Fruit fly (Drosophila melanogaster): ENCODE results near the gene CG32409.

CG32409 gene

dm6 chr3L:5851636-5852035, 47.7 kb upstream of the CG32409 start:
- TF ChIP-seq CG11723 (GFP tag; optimal IDR thresholded peaks at IDR 0.05) (no peak), corto (GFP tag; optimal IDR thresholded peaks at IDR 0.05) (peak; percentile 6)

- no peak for TF ChIP-seq CG6654 (GFP tag; optimal IDR thresholded peaks at IDR 0.05)
- no peak for TF ChIP-seq CG17385 (GFP tag; optimal IDR thresholded peaks at IDR 0.05)
- TF ChIP-seq CG12219 (GFP tag; optimal IDR thresholded peaks at IDR 0.05), result no peak
- peak; percentile 17 for TF ChIP-seq D19A (tag; optimal IDR thresholded peaks at IDR 0.05)
- no peak for TF ChIP-seq D (optimal IDR thresholded peaks at IDR 0.05)
- TF ChIP-seq D (GFP tag; optimal IDR thresholded peaks at IDR 0.05), result no peak
- no peak for TF ChIP-seq CG6683 (GFP tag; optimal IDR thresholded peaks at IDR 0.05)
- no peak for TF ChIP-seq CG14667 (GFP tag; IDR thresholded peaks at IDR 0.05)
- TF ChIP-seq CG10979 (tag; optimal IDR thresholded peaks at IDR 0.05), result no peak
- TF ChIP-seq crol (GFP tag; IDR thresholded peaks at IDR 0.05), result no peak
- TF ChIP-seq sens (GFP tag), result peak; percentile 21
- TF ChIP-seq Ets65A (GFP tag), result peak; percentile 64
- TF ChIP-seq Xrp1 (GFP tag; IDR thresholded peaks at IDR 0.05), result 0 out of 2 replicates have a peak, but pooled peaks have one; percentile 9
Measured at dm6 chr3L:5855098-5855497, 44.2 kb upstream of the CG32409 start.

dm6 chr3L:5856081-5856826, 43.1 kb upstream of the CG32409 start:
- no peak for TF ChIP-seq ems (GFP tag; optimal IDR thresholded peaks at IDR 0.05)
- TF ChIP-seq D (optimal IDR thresholded peaks at IDR 0.05), result peak; percentile 94
- TF ChIP-seq D (GFP tag; optimal IDR thresholded peaks at IDR 0.05), result no peak
- peak; percentile 60 for TF ChIP-seq Kr (GFP tag; optimal IDR thresholded peaks at IDR 0.05)
- peak; percentile 96 for TF ChIP-seq zen (tag; optimal IDR thresholded peaks at IDR 0.05)
- TF ChIP-seq Sin3A (optimal IDR thresholded peaks at IDR 0.05), result no peak
- no peak for TF ChIP-seq CG11398 (GFP tag; optimal IDR thresholded peaks at IDR 0.05)
- TF ChIP-seq ac (GFP tag; optimal IDR thresholded peaks at IDR 0.05), result peak; percentile 33
- TF ChIP-seq CG18619 (GFP tag; optimal IDR thresholded peaks at IDR 0.05), result no peak
- TF ChIP-seq hth (optimal IDR thresholded peaks at IDR 0.05), result peak; percentile 78
- TF ChIP-seq ash1 (GFP tag; optimal IDR thresholded peaks at IDR 0.05), result no peak
- peak; percentile 57 for TF ChIP-seq sens (GFP tag)
- no peak for TF ChIP-seq CG8924 (tag; optimal IDR thresholded peaks at IDR 0.05)
- no peak for TF ChIP-seq esg (GFP tag; conservative IDR thresholded peaks at IDR 0.05)
- TF ChIP-seq gce (GFP tag; IDR thresholded peaks at IDR 0.05), result no peak
- no peak for TF ChIP-seq corto (GFP tag; optimal IDR thresholded peaks at IDR 0.05)
- no peak for TF ChIP-seq grn (GFP tag; optimal IDR thresholded peaks at IDR 0.05)

dm6 chr3L:5856919-5857318, 42.4 kb upstream of the CG32409 start:
- no peak for TF ChIP-seq CG5180 (GFP tag; optimal IDR thresholded peaks at IDR 0.05)
- TF ChIP-seq H15 (GFP tag; IDR thresholded peaks at IDR 0.05), result no peak
- no peak for TF ChIP-seq Sox100B (GFP tag; optimal IDR thresholded peaks at IDR 0.05)
- no peak for TF ChIP-seq CG15269 (tag; optimal IDR thresholded peaks at IDR 0.05)
- TF ChIP-seq prd (optimal IDR thresholded peaks at IDR 0.05), result no peak
- peak; percentile 84; the same call in 2 of the 3 replicates for TF ChIP-seq prd (GFP tag; IDR thresholded peaks at IDR 0.05)
- no peak for TF ChIP-seq Ets97D (GFP tag; optimal IDR thresholded peaks at IDR 0.05)
- TF ChIP-seq CG7556 (GFP tag; optimal IDR thresholded peaks at IDR 0.05), result peak; percentile 29
- peak; percentile 24 for TF ChIP-seq Spps (tag; optimal IDR thresholded peaks at IDR 0.05)
- TF ChIP-seq jumu (GFP tag; optimal IDR thresholded peaks at IDR 0.05), result peak; percentile 25
- no peak for TF ChIP-seq CG30403 (GFP tag; optimal IDR thresholded peaks at IDR 0.05)
- peak; percentile 14 for TF ChIP-seq CG11398 (GFP tag; optimal IDR thresholded peaks at IDR 0.05)
- TF ChIP-seq nerfin-1 (tag; optimal IDR thresholded peaks at IDR 0.05), result peak; percentile 11
- peak; percentile 90 for TF ChIP-seq sens (GFP tag)
- TF ChIP-seq CG4730 (GFP tag; IDR thresholded peaks at IDR 0.05), result no peak
- TF ChIP-seq CG4282 (GFP tag; optimal IDR thresholded peaks at IDR 0.05), result no peak
- peak; percentile 27 for TF ChIP-seq Oli (tag; optimal IDR thresholded peaks at IDR 0.05)
- TF ChIP-seq Usf (GFP tag; optimal IDR thresholded peaks at IDR 0.05), result peak; percentile 13
- TF ChIP-seq btn (GFP tag; optimal IDR thresholded peaks at IDR 0.05), result no peak
- TF ChIP-seq CG1603 (tag; optimal IDR thresholded peaks at IDR 0.05), result peak; percentile 76
- TF ChIP-seq Fer1 (GFP tag; optimal IDR thresholded peaks at IDR 0.05), result no peak
- TF ChIP-seq hth (optimal IDR thresholded peaks at IDR 0.05), result no peak
